Worm (Caenorhabditis elegans) whole organism, L1 larva: ENCODE results near the gene str-88.
A peak's percentile ranks its signal among the peaks of the same experiment; 100 is the strongest.

ENCODE experiments used
- F16B12.6 ChIP-seq: fragments of 150-350 bp; optimal IDR thresholded peaks from 2 replicates; lab custom pipeline; 2014; ENCODE audit warnings: missing biosample characterization, missing genetic modification characterization
- ceh-8 ChIP-seq: fragments of 200-800 bp; sonication (Bioruptor generic); optimal IDR thresholded peaks from 2 replicates; lab custom pipeline; 2018; ENCODE audit warnings: mild to moderate bottlenecking, missing genetic modification characterization, moderate library complexity, missing compliant biosample characterization
- efl-1 ChIP-seq, 4 experiments: fragments of 150-350 bp; optimal IDR thresholded peaks in 3 of 4; peaks in 1 of 4; 1 replicate in 1 of 4; 2 replicates in 3 of 4; lab custom pipeline; 2014; ENCODE audit warnings: missing biosample characterization in 2 of 4, missing genetic modification characterization in 2 of 4, missing genetic modification reagents in 2 of 4
- efl-3 ChIP-seq: fragments of 200-800 bp; sonication (Bioruptor generic); optimal IDR thresholded peaks from 2 replicates; lab custom pipeline; 2018; ENCODE audit warnings: mild to moderate bottlenecking, missing genetic modification characterization, missing compliant biosample characterization
- egl-27 ChIP-seq, 2 experiments: fragments of 150-350 bp in 1 of 2; sonication (generic microtip); optimal IDR thresholded peaks; 3 replicates each; lab custom pipeline; 2017 to 2018; ENCODE audit warnings: missing biosample characterization in 2 of 2, missing genetic modification characterization in 2 of 2, missing genetic modification reagents in 2 of 2
- fos-1 ChIP-seq: fragments of 150-350 bp; optimal IDR thresholded peaks from 2 replicates; lab custom pipeline; 2014; ENCODE audit warnings: missing biosample characterization, missing genetic modification characterization
- hlh-17 ChIP-seq: fragments of 200-800 bp; sonication (Bioruptor generic); optimal IDR thresholded peaks from 2 replicates; lab custom pipeline; 2018; ENCODE audit warnings: missing genetic modification characterization, mild to moderate bottlenecking, missing compliant biosample characterization, moderate library complexity, borderline replicate concordance
- hlh-4 ChIP-seq: sonication (generic microtip); optimal IDR thresholded peaks from 2 replicates; lab custom pipeline; 2016; ENCODE audit warnings: mild to moderate bottlenecking, missing genetic modification characterization, missing compliant biosample characterization
- mep-1 ChIP-seq: fragments of 150-350 bp; optimal IDR thresholded peaks from 2 replicates; lab custom pipeline; 2014; ENCODE audit warnings: missing biosample characterization, missing genetic modification characterization
- nhr-12 ChIP-seq: sonication (generic microtip); optimal IDR thresholded peaks from 2 replicates; lab custom pipeline; 2017; ENCODE audit warnings: missing biosample characterization, missing genetic modification characterization
- pax-3 ChIP-seq: fragments of 200-800 bp; sonication (Bioruptor generic); optimal IDR thresholded peaks from 2 replicates; lab custom pipeline; 2018; ENCODE audit warnings: mild to moderate bottlenecking, missing genetic modification characterization, moderate library complexity, missing compliant biosample characterization
- rnt-1 ChIP-seq: sonication (generic microtip); optimal IDR thresholded peaks from 2 replicates; lab custom pipeline; 2016; ENCODE audit warnings: mild to moderate bottlenecking, missing genetic modification characterization, moderate library complexity, missing compliant biosample characterization
- sptf-1 ChIP-seq: fragments of 150-350 bp; optimal IDR thresholded peaks from 2 replicates; lab custom pipeline; 2014; ENCODE audit warnings: missing biosample characterization, missing genetic modification characterization
- unc-62 ChIP-seq: fragments of 150-350 bp; optimal IDR thresholded peaks from 2 replicates; lab custom pipeline; 2014; ENCODE audit warnings: missing biosample characterization, missing genetic modification reagents, missing genetic modification characterization
- unc-86 ChIP-seq: sonication (generic microtip); optimal IDR thresholded peaks from 2 replicates; lab custom pipeline; 2016; ENCODE audit warnings: missing genetic modification characterization, missing compliant biosample characterization
- unc-98 ChIP-seq: fragments of 200-800 bp; sonication (Bioruptor generic); IDR thresholded peaks from 2 replicates; pipeline ENCODE4 v1.3.6; 2022; ENCODE audit warnings: missing genetic modification characterization, missing compliant biosample characterization
- zag-1 ChIP-seq: fragments of 150-350 bp; optimal IDR thresholded peaks from 2 replicates; lab custom pipeline; 2014; ENCODE audit warnings: missing biosample characterization, missing genetic modification characterization

Gene str-88

DNA sequence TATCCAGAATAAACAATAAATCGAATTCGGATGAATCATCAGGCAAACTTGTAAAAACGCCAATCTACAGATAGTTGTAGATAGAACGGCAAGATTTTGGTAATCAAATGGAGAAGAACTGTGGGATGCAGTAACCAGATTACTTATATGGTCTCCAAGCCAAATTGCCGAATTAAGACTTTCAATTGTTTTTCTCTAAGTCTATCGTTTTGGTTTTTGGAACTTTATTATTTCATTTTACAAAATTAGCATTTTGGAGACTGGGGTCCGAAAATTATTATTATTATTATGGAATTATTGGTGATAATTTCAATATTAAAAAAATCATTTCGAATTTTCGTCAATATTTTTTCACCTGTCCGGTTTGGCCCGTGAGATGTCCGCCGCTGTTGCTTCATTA lies 44.3 kb downstream of the str-88 start, which contains the start of gene clec-228:
TSS of gene clec-228 (minus strand) at position 101 of the 400 bp plus-strand sequence.
- no peak for TF ChIP-seq rnt-1 (tag; lab: Kevin White, UChicago)
- no peak for TF ChIP-seq F16B12.6
- TF ChIP-seq unc-98: no peak
- TF ChIP-seq ceh-8 (GFP tag; lab: Kevin White, UChicago): no peak
- TF ChIP-seq fos-1: no peak
- TF ChIP-seq zag-1 (tag; lab: Kevin White, UChicago): no peak
- TF ChIP-seq egl-27 (tag; optimal IDR thresholded peaks at IDR 0.05; lab: Kevin White, UChicago): no peak
- TF ChIP-seq pax-3 (tag; lab: Kevin White, UChicago): no peak
- no peak for TF ChIP-seq hlh-4 (tag; lab: Kevin White, UChicago)
- TF ChIP-seq nhr-12 (tag; lab: Kevin White, UChicago): no peak
- TF ChIP-seq hlh-17 (GFP tag; lab: Kevin White, UChicago): no peak
- TF ChIP-seq unc-62 (GFP tag; lab: Kevin White, UChicago): no peak
- no peak for TF ChIP-seq efl-3 (GFP tag; lab: Kevin White, UChicago)
- no peak for TF ChIP-seq unc-86 (tag; lab: Kevin White, UChicago)

DNA sequence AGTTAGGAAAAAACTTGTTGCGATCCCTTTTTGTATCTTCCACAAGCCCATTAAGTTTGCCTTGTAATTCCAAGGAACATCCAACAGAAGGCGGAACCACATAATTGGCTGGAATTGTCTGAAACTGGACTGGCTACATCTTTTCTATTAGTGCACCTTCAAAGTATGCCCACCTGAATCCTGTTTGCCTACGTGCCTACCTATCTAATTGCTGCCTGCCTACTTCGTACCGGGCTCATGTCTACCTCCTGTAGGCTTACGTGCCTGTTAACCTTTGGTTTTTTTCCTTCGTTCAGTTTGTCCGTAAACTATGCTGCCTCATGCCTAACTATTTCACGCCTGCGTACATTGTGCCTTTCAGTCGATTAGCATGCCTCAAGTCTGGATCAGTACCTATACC lies 46.2 kb downstream of the str-88 start, which contains the start of gene wrt-7:
TSS of gene wrt-7 (minus strand) at position 101 of the 400 bp plus-strand sequence.
- TF ChIP-seq sptf-1 (tag; lab: Kevin White, UChicago): no peak
- peak; percentile 21 for TF ChIP-seq pax-3 (tag; lab: Kevin White, UChicago)

DNA sequence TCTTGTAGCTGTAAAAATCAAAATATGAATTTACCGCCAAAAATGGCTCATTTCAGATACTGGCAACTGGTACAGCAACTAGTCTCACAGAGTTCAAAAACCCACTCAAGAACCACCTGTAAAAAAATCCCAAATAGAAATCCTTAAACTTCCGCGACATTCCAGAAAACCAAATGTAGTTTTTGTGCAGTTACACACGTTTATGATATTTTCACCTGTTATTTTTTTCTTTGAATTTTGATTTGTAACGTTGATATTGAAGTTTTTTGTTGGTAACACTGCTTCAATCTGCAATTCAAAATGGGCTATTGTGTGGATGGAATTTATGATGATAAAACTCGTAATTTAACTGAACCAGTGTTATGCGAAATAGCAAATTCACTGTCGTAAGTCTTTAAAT lies 50.8 kb downstream of the str-88 start, which contains the start of gene srw-113:
TSS of gene srw-113 (plus strand) at position 301 of the 400 bp plus-strand sequence.
- TF ChIP-seq efl-1 (optimal IDR thresholded peaks at IDR 0.05; lab: Kevin White, UChicago): no peak
- TF ChIP-seq efl-1 (GFP tag; optimal IDR thresholded peaks at IDR 0.05 in 1 of 2; lab: Kevin White, UChicago): peak in 1 of 2 experiments; percentile 13
- TF ChIP-seq mep-1: no peak
